Fruit fly (Drosophila melanogaster): ENCODE measurements around the gene Prosbeta3.

The Prosbeta3 gene

dm6 chr3R:9033619-9034401 is 27.8 kb upstream of the Prosbeta3 start (continued):
- no peak for TF ChIP-seq Sry-δ (GFP tag; optimal IDR thresholded peaks at IDR 0.05)
- peak; percentile 54; the same call in 1 of the 3 replicates for TF ChIP-seq ci (GFP tag; IDR thresholded peaks at IDR 0.05)
- no peak for TF ChIP-seq bigmax (GFP tag; optimal IDR thresholded peaks at IDR 0.05)
- TF ChIP-seq CG8765 (GFP tag; IDR thresholded peaks at IDR 0.05), result no peak
- peak; percentile 58 for TF ChIP-seq Six4 (GFP tag; optimal IDR thresholded peaks at IDR 0.05)
- TF ChIP-seq CG6654 (GFP tag; optimal IDR thresholded peaks at IDR 0.05), result peak; percentile 44
- TF ChIP-seq Rx (GFP tag; IDR thresholded peaks at IDR 0.05), result no peak
- peak; percentile 67 for TF ChIP-seq esg (GFP tag; conservative IDR thresholded peaks at IDR 0.05)
- peak; percentile 92 for TF ChIP-seq Meics (GFP tag; optimal IDR thresholded peaks at IDR 0.05)
- peak; percentile 68 for TF ChIP-seq CG7928 (GFP tag; optimal IDR thresholded peaks at IDR 0.05)
- no peak; the same call in 1 of the 2 replicates for TF ChIP-seq ranshi (GFP tag; IDR thresholded peaks at IDR 0.05)
- TF ChIP-seq tio (GFP tag; optimal IDR thresholded peaks at IDR 0.05), result peak; percentile 61
- no peak for TF ChIP-seq Poxn (GFP tag; IDR thresholded peaks at IDR 0.05)
- no peak; the same call in 1 of the 2 replicates for TF ChIP-seq CG11247 (GFP tag; IDR thresholded peaks at IDR 0.05)
- peak; percentile 72 for TF ChIP-seq Abd-B (GFP tag; optimal IDR thresholded peaks at IDR 0.05)
- peak; percentile 83 for TF ChIP-seq Ssrp (tag; optimal IDR thresholded peaks at IDR 0.05)
- TF ChIP-seq E2f1 (GFP tag; IDR thresholded peaks at IDR 0.05), result 0 out of 2 replicates have a peak, but pooled peaks have one; percentile 19
- TF ChIP-seq chif (GFP tag; optimal IDR thresholded peaks at IDR 0.05), result peak; percentile 32 to 57
- TF ChIP-seq zen (tag; optimal IDR thresholded peaks at IDR 0.05), result peak; percentile 72
- TF ChIP-seq lab (GFP tag; optimal IDR thresholded peaks at IDR 0.05), result peak; percentile 88
- TF ChIP-seq Rfx (GFP tag; IDR thresholded peaks at IDR 0.05), result peak; percentile 70
- TF ChIP-seq CG10366 (GFP tag; IDR thresholded peaks at IDR 0.05), result peak; percentile 16; the same call in 1 of the 2 replicates
- no peak for TF ChIP-seq hth (optimal IDR thresholded peaks at IDR 0.05)
- peak; percentile 33 for TF ChIP-seq pho (GFP tag; optimal IDR thresholded peaks at IDR 0.05)
- peak; percentile 88 for TF ChIP-seq PHDP (tag; optimal IDR thresholded peaks at IDR 0.05)
- no peak for TF ChIP-seq bab2 (GFP tag; optimal IDR thresholded peaks at IDR 0.05)
- TF ChIP-seq Ets97D (GFP tag; optimal IDR thresholded peaks at IDR 0.05), result no peak
- no peak for TF ChIP-seq pnt (GFP tag; optimal IDR thresholded peaks at IDR 0.05)
- TF ChIP-seq Adf1 (GFP tag; IDR thresholded peaks at IDR 0.05), result peak; percentile 76
- TF ChIP-seq CG6175 (GFP tag; IDR thresholded peaks at IDR 0.05), result no peak
- peak; percentile 83 for TF ChIP-seq CG17385 (GFP tag; optimal IDR thresholded peaks at IDR 0.05)
- TF ChIP-seq trh (GFP tag; optimal IDR thresholded peaks at IDR 0.05), result no peak
- TF ChIP-seq Dip3 (GFP tag; optimal IDR thresholded peaks at IDR 0.05), result peak; percentile 20
- TF ChIP-seq salm (tag; optimal IDR thresholded peaks at IDR 0.05), result peak; percentile 79
- no peak for TF ChIP-seq hkb (optimal IDR thresholded peaks at IDR 0.05)
- TF ChIP-seq hkb (GFP tag; IDR thresholded peaks at IDR 0.05), result peak; percentile 41; the same call in 1 of the 2 replicates
- TF ChIP-seq org-1 (GFP tag; optimal IDR thresholded peaks at IDR 0.05), result peak; percentile 76
- peak; percentile 41; the same call in 1 of the 2 replicates for TF ChIP-seq CG9215 (GFP tag; IDR thresholded peaks at IDR 0.05)
- no peak for TF ChIP-seq gsb (GFP tag; IDR thresholded peaks at IDR 0.05)
- peak; percentile 67 for TF ChIP-seq CG3407 (GFP tag; optimal IDR thresholded peaks at IDR 0.05)
- TF ChIP-seq yki (optimal IDR thresholded peaks at IDR 0.05), result peak; percentile 95
- TF ChIP-seq gt (GFP tag; IDR thresholded peaks at IDR 0.05), result no peak
- TF ChIP-seq ttk (GFP tag; IDR thresholded peaks at IDR 0.05), result 0 out of 2 replicates have a peak, but pooled peaks have one; percentile 14
- TF ChIP-seq Xrp1 (GFP tag; IDR thresholded peaks at IDR 0.05), result peak; percentile 76
- peak; percentile 3 for TF ChIP-seq CG7786 (GFP tag; optimal IDR thresholded peaks at IDR 0.05)
- peak; percentile 84 for TF ChIP-seq CG9727 (GFP tag; optimal IDR thresholded peaks at IDR 0.05)
- TF ChIP-seq gsb-n (tag; optimal IDR thresholded peaks at IDR 0.05), result peak; percentile 80
- TF ChIP-seq CG15601 (tag; optimal IDR thresholded peaks at IDR 0.05), result peak; percentile 85
- peak; percentile 30 for TF ChIP-seq CG4854 (GFP tag; optimal IDR thresholded peaks at IDR 0.05)
- peak; percentile 88 for TF ChIP-seq pros (GFP tag; optimal IDR thresholded peaks at IDR 0.05)
- 0 out of 2 replicates have a peak, but pooled peaks have one; percentile 47 for TF ChIP-seq CG7372 (GFP tag; IDR thresholded peaks at IDR 0.05)

All from whole organism, embryonic.